Worm (Caenorhabditis elegans): ENCODE measurements around the gene C14C11.1.

ce11 chrV:5660604-5661209 is 2.7 kb upstream of the C14C11.1 start, which contains the start of the genes mut-14 and C14C11.2:
- TF ChIP-seq aly-2 (tag; optimal IDR thresholded peaks at IDR 0.05) (no peak), nhr-77 (tag; optimal IDR thresholded peaks at IDR 0.05) (no peak), tbx-2 (tag; optimal IDR thresholded peaks at IDR 0.05) (no peak), nhr-237 (tag; optimal IDR thresholded peaks at IDR 0.05) (no peak), sup-37 (GFP tag; optimal IDR thresholded peaks at IDR 0.05) (no peak), sox-4 (tag; optimal IDR thresholded peaks at IDR 0.05) (no peak)

All from whole organism, L1 larva.